Worm (Caenorhabditis elegans) whole organism, young adult: ENCODE data around the gene F14H3.3.

Experiments
- C06A6.2 ChIP-seq: fragments of 200-800 bp; sonication (Bioruptor generic); conservative IDR thresholded peaks from 2 replicates; pipeline ENCODE4 v1.3.6; 2022; ENCODE audit warnings: missing genetic modification characterization, missing compliant biosample characterization
- F23B12.7 ChIP-seq: sonication (generic microtip); optimal IDR thresholded peaks from 2 replicates; lab custom pipeline; 2017; ENCODE audit warnings: missing genetic modification characterization, mild to moderate bottlenecking, missing compliant biosample characterization, antibody characterized with exemption, moderate library complexity; ENCODE audit not compliant: insufficient read depth
- K12H6.12 ChIP-seq: fragments of 200-800 bp; sonication (Bioruptor generic); optimal IDR thresholded peaks from 2 replicates; lab custom pipeline; 2018; ENCODE audit warnings: mild to moderate bottlenecking, missing genetic modification characterization, missing compliant biosample characterization
- cebp-1 ChIP-seq, 2 experiments: fragments of 200-800 bp in 1 of 2; sonication (Bioruptor generic) in 1 of 2; sonication (generic microtip) in 1 of 2; IDR thresholded peaks in 1 of 2; optimal IDR thresholded peaks in 1 of 2; 2 replicates each; pipeline versions ENCODE4 v1.3.6 to Lab custom; 2017 to 2022; ENCODE audit warnings: missing compliant biosample characterization in 2 of 2, missing genetic modification characterization in 2 of 2, mild to moderate bottlenecking in 1 of 2, missing genetic modification reagents in 1 of 2, moderate library complexity in 1 of 2
- chd-7 ChIP-seq: sonication (generic microtip); optimal IDR thresholded peaks from 2 replicates; lab custom pipeline; 2016; ENCODE audit warnings: mild to moderate bottlenecking, missing genetic modification characterization, moderate library complexity, missing compliant biosample characterization
- ekl-4 ChIP-seq: fragments of 200-800 bp; sonication (Bioruptor generic); IDR thresholded peaks from 2 replicates; pipeline ENCODE4 v1.3.6; 2022; ENCODE audit warnings: missing genetic modification reagents, missing genetic modification characterization, missing compliant biosample characterization
- gei-17 ChIP-seq: fragments of 200-800 bp; sonication (Bioruptor generic); optimal IDR thresholded peaks from 2 replicates; lab custom pipeline; 2018; ENCODE audit warnings: mild to moderate bottlenecking, missing genetic modification characterization, missing compliant biosample characterization
- hrde-1 ChIP-seq: sonication (generic microtip); optimal IDR thresholded peaks from 2 replicates; lab custom pipeline; 2016; ENCODE audit warnings: missing genetic modification characterization, mild to moderate bottlenecking, missing compliant biosample characterization, moderate library complexity, missing genotype, missing genetic modification reagents, borderline replicate concordance
- lsy-27 ChIP-seq: sonication (generic microtip); optimal IDR thresholded peaks from 2 replicates; lab custom pipeline; 2017; ENCODE audit warnings: missing genetic modification characterization, mild to moderate bottlenecking, missing compliant biosample characterization, antibody characterized with exemption, missing genotype, borderline replicate concordance; ENCODE audit not compliant: insufficient read depth
- madf-10 ChIP-seq: sonication (generic microtip); optimal IDR thresholded peaks from 2 replicates; lab custom pipeline; 2016; ENCODE audit warnings: mild to moderate bottlenecking, missing genetic modification characterization, missing compliant biosample characterization
- mcd-1 ChIP-seq: fragments of 200-800 bp; sonication (Bioruptor generic); IDR thresholded peaks from 2 replicates; pipeline ENCODE4 v1.3.6; 2022; ENCODE audit warnings: missing genetic modification reagents, missing genetic modification characterization, missing compliant biosample characterization
- nhr-80 ChIP-seq: sonication (generic microtip); optimal IDR thresholded peaks from 2 replicates; lab custom pipeline; 2016; ENCODE audit warnings: missing genetic modification characterization, missing compliant biosample characterization
- snpc-4 ChIP-seq, 5 experiments: fragments of 150-350 bp in 1 of 5; sonication (generic microtip) in 4 of 5; optimal IDR thresholded peaks; 2 replicates each; lab custom pipeline; 2014 to 2018; ENCODE audit warnings: missing genetic modification characterization in 5 of 5, missing biosample characterization in 3 of 5, antibody characterized with exemption in 2 of 5, mild to moderate bottlenecking in 2 of 5, missing compliant biosample characterization in 2 of 5, missing genotype in 2 of 5, moderate library complexity in 2 of 5, missing genetic modification reagents in 1 of 5
- ztf-3 ChIP-seq: fragments of 200-800 bp; sonication (Bioruptor generic); optimal IDR thresholded peaks from 2 replicates; lab custom pipeline; 2018; ENCODE audit warnings: mild to moderate bottlenecking, missing genetic modification characterization, missing compliant biosample characterization

The F14H3.3 gene

DNA sequence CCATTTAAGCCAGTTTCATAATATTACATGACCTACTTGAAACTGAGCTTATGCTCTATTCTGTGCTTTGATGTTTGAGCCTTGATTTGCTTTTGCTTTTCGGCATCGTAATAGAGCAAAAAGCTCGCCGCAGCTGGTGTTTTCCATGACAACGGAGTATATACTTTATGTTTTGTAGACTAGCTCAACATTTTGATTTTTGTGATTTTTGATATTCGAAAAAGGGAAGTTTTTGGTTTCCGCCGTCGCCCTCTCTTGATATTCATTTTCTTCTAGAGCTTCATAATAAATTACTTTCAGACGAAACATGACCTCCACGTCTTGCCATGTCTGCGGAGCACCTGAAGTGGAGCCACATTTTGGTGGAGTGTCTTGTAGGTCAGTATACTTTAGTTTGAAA, 51.0 kb downstream of the F14H3.3 start, which contains the start of gene nhr-63:
Gene nhr-63, plus strand, starts transcription at position 301 of the 400 bp plus-strand sequence.
- TF ChIP-seq mcd-1 (GFP tag; lab: Robert Waterston, UW) (no peak), ztf-3 (no peak), madf-10 (tag; lab: Kevin White, UChicago) (no peak), snpc-4 (GFP tag; optimal IDR thresholded peaks at IDR 0.05; lab: Kevin White, UChicago) (no peak), snpc-4 (tag; optimal IDR thresholded peaks at IDR 0.05; lab: Kevin White, UChicago) (no peak), chd-7 (tag; lab: Kevin White, UChicago) (no peak), C06A6.2 (no peak), F23B12.7 (tag; lab: Kevin White, UChicago) (no peak), hrde-1 (tag; lab: Kevin White, UChicago) (no peak), ekl-4 (GFP tag; lab: Robert Waterston, UW) (no peak), nhr-80 (no peak), gei-17 (GFP tag; lab: Kevin White, UChicago) (no peak), K12H6.12 (no peak), cebp-1 (GFP tag; IDR thresholded peaks at IDR 0.05; lab: Robert Waterston, UW) (no peak), cebp-1 (tag; optimal IDR thresholded peaks at IDR 0.05; lab: Kevin White, UChicago) (no peak), lsy-27 (tag; lab: Kevin White, UChicago) (no peak)
